Fruit fly (Drosophila melanogaster) whole organism, embryonic: Measurements from ENCODE around the gene Pdcd4.

ENCODE experiments used
- CG10959 ChIP-seq: fragments of 200-800 bp; sonication (Bioruptor generic); IDR thresholded peaks from 2 replicates; pipeline ENCODE4 v1.3.6; 2022; ENCODE audit warnings: missing biosample characterization, missing genetic modification characterization
- CG11456 ChIP-seq: fragments of 200-800 bp; sonication (Bioruptor generic); IDR thresholded peaks from 3 replicates; pipeline ENCODE4 v1.3.6; 2022; ENCODE audit warnings: missing biosample characterization, missing genetic modification characterization
- CG11560 ChIP-seq: fragments of 200-800 bp; sonication (Bioruptor generic); IDR thresholded peaks from 3 replicates; pipeline ENCODE4 v1.3.6; 2022; ENCODE audit warnings: missing biosample characterization, missing genetic modification characterization
- CG12104 ChIP-seq: fragments of 200-800 bp; sonication (Bioruptor generic); optimal IDR thresholded peaks from 3 replicates; lab custom pipeline; 2016; ENCODE audit warnings: missing biosample characterization, missing genetic modification characterization
- CG12299 ChIP-seq: fragments of 200-800 bp; sonication (Bioruptor generic); optimal IDR thresholded peaks from 2 replicates; lab custom pipeline; 2018; ENCODE audit warnings: missing biosample characterization, mild to moderate bottlenecking, missing genetic modification characterization
- CG12659 ChIP-seq: fragments of 200-800 bp; sonication (Bioruptor generic); optimal IDR thresholded peaks from 3 replicates; lab custom pipeline; 2017; ENCODE audit warnings: mild to moderate bottlenecking, missing biosample characterization, missing genetic modification reagents, missing genetic modification characterization
- CG13296 ChIP-seq: fragments of 200-800 bp; sonication (Bioruptor generic); optimal IDR thresholded peaks from 3 replicates; lab custom pipeline; 2018; ENCODE audit warnings: missing biosample characterization, mild to moderate bottlenecking, missing genetic modification characterization
- CG13424 ChIP-seq: fragments of 200-800 bp; sonication (Bioruptor generic); optimal IDR thresholded peaks from 2 replicates; lab custom pipeline; 2019; ENCODE audit warnings: missing biosample characterization, mild to moderate bottlenecking, missing genetic modification characterization, moderate library complexity
- CG14441 ChIP-seq: fragments of 200-800 bp; sonication (Bioruptor generic); IDR thresholded peaks from 2 replicates; pipeline ENCODE4 v1.3.6; 2022; ENCODE audit warnings: missing biosample characterization, missing genetic modification characterization
- CG17328 ChIP-seq: fragments of 200-800 bp; sonication (Bioruptor generic); IDR thresholded peaks from 2 replicates; pipeline ENCODE4 v1.3.6; 2022; ENCODE audit warnings: missing biosample characterization, missing genetic modification characterization
- CG18764 ChIP-seq: fragments of 200-800 bp; sonication (Bioruptor generic); optimal IDR thresholded peaks from 3 replicates; lab custom pipeline; 2016; ENCODE audit warnings: missing biosample characterization, missing genetic modification characterization
- CG3163 ChIP-seq: fragments of 200-800 bp; sonication (Bioruptor generic); optimal IDR thresholded peaks from 3 replicates; lab custom pipeline; 2016; ENCODE audit warnings: missing biosample characterization, missing genetic modification characterization
- CG32532 ChIP-seq: fragments of 200-800 bp; sonication (Bioruptor generic); IDR thresholded peaks from 2 replicates; pipeline ENCODE4 v1.3.6; 2022; ENCODE audit warnings: missing biosample characterization, missing genetic modification characterization
- CG4328 ChIP-seq: fragments of 200-800 bp; sonication (Bioruptor generic); optimal IDR thresholded peaks from 3 replicates; lab custom pipeline; 2017; ENCODE audit warnings: missing biosample characterization, missing genetic modification reagents, missing genetic modification characterization
- CG9437 ChIP-seq: fragments of 200-800 bp; sonication (Bioruptor generic); optimal IDR thresholded peaks from 2 replicates; lab custom pipeline; 2018; ENCODE audit warnings: missing biosample characterization, mild to moderate bottlenecking, missing genetic modification characterization
- CG9727 ChIP-seq: fragments of 200-800 bp; sonication (Bioruptor generic); optimal IDR thresholded peaks from 3 replicates; lab custom pipeline; 2017; ENCODE audit warnings: missing biosample characterization, mild to moderate bottlenecking, missing genetic modification characterization
- Camta ChIP-seq: fragments of 200-800 bp; sonication (Bioruptor generic); optimal IDR thresholded peaks from 2 replicates; lab custom pipeline; 2016; ENCODE audit warnings: missing biosample characterization, missing genetic modification characterization
- Chrac-16 ChIP-seq: fragments of 200-800 bp; sonication (Bioruptor generic); optimal IDR thresholded peaks from 3 replicates; lab custom pipeline; 2016; ENCODE audit warnings: missing biosample characterization, missing genetic modification characterization
- D19A ChIP-seq: fragments of 200-800 bp; optimal IDR thresholded peaks from 3 replicates; lab custom pipeline; 2019; ENCODE audit warnings: missing biosample characterization, mild to moderate bottlenecking, missing genetic modification characterization, moderate library complexity
- D19B ChIP-seq: fragments of 200-800 bp; sonication (Bioruptor generic); optimal IDR thresholded peaks from 2 replicates; lab custom pipeline; 2017; ENCODE audit warnings: missing biosample characterization, mild to moderate bottlenecking, missing genetic modification characterization
- Dek ChIP-seq: fragments of 200-800 bp; sonication (Bioruptor generic); optimal IDR thresholded peaks from 3 replicates; lab custom pipeline; 2019; ENCODE audit warnings: missing biosample characterization, mild to moderate bottlenecking, missing genetic modification characterization, moderate library complexity
- E2f1 ChIP-seq: fragments of 200-800 bp; sonication (Bioruptor generic); IDR thresholded peaks from 2 replicates; pipeline ENCODE4 v1.3.6; 2022; ENCODE audit warnings: missing biosample characterization, missing genetic modification characterization
- E2f2 ChIP-seq: fragments of 200-800 bp; sonication (Bioruptor generic); IDR thresholded peaks from 2 replicates; pipeline ENCODE4 v1.3.6; 2022; ENCODE audit warnings: missing biosample characterization, missing genetic modification characterization
- Ets65A ChIP-seq: fragments of 200-800 bp; sonication (Bioruptor generic); peaks from one replicate; lab custom pipeline; 2016; ENCODE audit warnings: missing biosample characterization, missing genetic modification characterization
- HLH54F ChIP-seq: fragments of 200-800 bp; sonication (Bioruptor generic); optimal IDR thresholded peaks from 3 replicates; lab custom pipeline; 2016; ENCODE audit warnings: missing biosample characterization, missing genetic modification characterization
- Hey ChIP-seq: fragments of 200-800 bp; sonication (Bioruptor generic); optimal IDR thresholded peaks from 3 replicates; lab custom pipeline; 2018; ENCODE audit warnings: missing biosample characterization, mild to moderate bottlenecking, missing genetic modification characterization
- HmgZ ChIP-seq: fragments of 200-800 bp; sonication (Bioruptor generic); optimal IDR thresholded peaks from 2 replicates; lab custom pipeline; 2018; ENCODE audit warnings: missing biosample characterization, mild to moderate bottlenecking, missing genetic modification characterization
- MESR4 ChIP-seq: fragments of 200-800 bp; sonication (Bioruptor generic); optimal IDR thresholded peaks from 2 replicates; lab custom pipeline; 2018; ENCODE audit warnings: missing biosample characterization, mild to moderate bottlenecking, missing genetic modification characterization, moderate library complexity
- Mes4 ChIP-seq: fragments of 200-800 bp; sonication (Bioruptor generic); optimal IDR thresholded peaks from 2 replicates; lab custom pipeline; 2016; ENCODE audit warnings: missing biosample characterization, missing genetic modification characterization
- NFAT ChIP-seq: fragments of 200-800 bp; sonication (Bioruptor generic); IDR thresholded peaks from 2 replicates; pipeline ENCODE4 v1.3.6; 2022; ENCODE audit warnings: missing biosample characterization, missing genetic modification characterization
- Poxn ChIP-seq: fragments of 200-800 bp; sonication (Bioruptor generic); IDR thresholded peaks from 2 replicates; pipeline ENCODE4 v1.3.6; 2022; ENCODE audit warnings: missing biosample characterization, missing genetic modification characterization
- Usf ChIP-seq: fragments of 200-800 bp; sonication (Bioruptor generic); optimal IDR thresholded peaks from 2 replicates; lab custom pipeline; 2017; ENCODE audit warnings: missing genotype, missing biosample characterization, missing genetic modification characterization
- aop ChIP-seq: fragments of 200-800 bp; sonication (Bioruptor generic); IDR thresholded peaks from 2 replicates; pipeline ENCODE4 v1.3.6; 2022; ENCODE audit warnings: missing biosample characterization, missing genetic modification characterization
- ase ChIP-seq: fragments of 200-800 bp; sonication (Bioruptor generic); IDR thresholded peaks from 3 replicates; pipeline ENCODE4 v1.3.6; 2022; ENCODE audit warnings: missing biosample characterization, missing genetic modification characterization
- az2 ChIP-seq: fragments of 200-800 bp; sonication (Bioruptor generic); optimal IDR thresholded peaks from 3 replicates; lab custom pipeline; 2016; ENCODE audit warnings: missing biosample characterization, missing genetic modification characterization
- croc ChIP-seq: fragments of 200-800 bp; sonication (Bioruptor generic); conservative IDR thresholded peaks from 3 replicates; pipeline ENCODE4 v1.3.6; 2022; ENCODE audit warnings: missing biosample characterization, missing genetic modification characterization
- dan ChIP-seq: fragments of 200-800 bp; sonication (Bioruptor generic); IDR thresholded peaks from 2 replicates; pipeline ENCODE4 v1.3.6; 2022; ENCODE audit warnings: missing biosample characterization, missing genetic modification characterization
- dimm ChIP-seq: fragments of 200-800 bp; sonication (Bioruptor generic); IDR thresholded peaks from 2 replicates; pipeline ENCODE4 v1.3.6; 2022; ENCODE audit warnings: missing biosample characterization, missing genetic modification characterization
- inv ChIP-seq: fragments of 200-800 bp; sonication (Bioruptor generic); IDR thresholded peaks from 2 replicates; pipeline ENCODE4 v1.3.6; 2022; ENCODE audit warnings: missing biosample characterization, missing genetic modification characterization; ENCODE audit not compliant: partially characterized antibody
- lab ChIP-seq: fragments of 200-800 bp; sonication (Bioruptor generic); optimal IDR thresholded peaks from 3 replicates; lab custom pipeline; 2017; ENCODE audit warnings: missing biosample characterization, missing genetic modification characterization, mild to moderate bottlenecking, moderate library complexity, missing genetic modification reagents
- org-1 ChIP-seq: fragments of 200-800 bp; sonication (Bioruptor generic); optimal IDR thresholded peaks from 2 replicates; lab custom pipeline; 2017; ENCODE audit warnings: missing biosample characterization, missing genetic modification characterization
- p53 ChIP-seq: fragments of 200-800 bp; sonication (Bioruptor generic); optimal IDR thresholded peaks from 2 replicates; lab custom pipeline; 2016; ENCODE audit warnings: missing biosample characterization, missing genetic modification characterization
- pfk ChIP-seq: fragments of 200-800 bp; sonication (Bioruptor generic); optimal IDR thresholded peaks from 2 replicates; lab custom pipeline; 2018; ENCODE audit warnings: missing biosample characterization, mild to moderate bottlenecking, missing genetic modification characterization, moderate library complexity
- pnt ChIP-seq: fragments of 200-800 bp; sonication (Bioruptor generic); optimal IDR thresholded peaks from 3 replicates; lab custom pipeline; 2016; ENCODE audit warnings: missing biosample characterization, missing genetic modification characterization
- pzg ChIP-seq: fragments of 200-800 bp; sonication (Bioruptor generic); optimal IDR thresholded peaks from 3 replicates; lab custom pipeline; 2018; ENCODE audit warnings: missing biosample characterization, mild to moderate bottlenecking, missing genetic modification characterization, moderate library complexity
- rib ChIP-seq: fragments of 200-800 bp; sonication (Bioruptor generic); IDR thresholded peaks from 2 replicates; pipeline ENCODE4 v1.3.6; 2022; ENCODE audit warnings: missing biosample characterization, missing genetic modification characterization
- run ChIP-seq: fragments of 200-800 bp; sonication (Bioruptor generic); optimal IDR thresholded peaks from 3 replicates; lab custom pipeline; 2018; ENCODE audit warnings: missing biosample characterization, mild to moderate bottlenecking, missing genetic modification characterization
- seq ChIP-seq: fragments of 200-800 bp; sonication (Bioruptor generic); IDR thresholded peaks from 2 replicates; pipeline ENCODE4 v1.3.6; 2022; ENCODE audit warnings: missing biosample characterization, missing genetic modification characterization
- unpg ChIP-seq: fragments of 200-800 bp; sonication (Bioruptor generic); optimal IDR thresholded peaks from 3 replicates; lab custom pipeline; 2018; ENCODE audit warnings: missing biosample characterization, mild to moderate bottlenecking, missing genetic modification characterization, moderate library complexity
- usp ChIP-seq: fragments of >200 bp; optimal IDR thresholded peaks from 2 replicates; lab custom pipeline; 2017; ENCODE audit warnings: missing biosample characterization, missing genetic modification characterization
- zfh1 ChIP-seq: fragments of 200-800 bp; sonication (Bioruptor generic); IDR thresholded peaks from 3 replicates; pipeline ENCODE4 v1.3.6; 2022; ENCODE audit warnings: missing biosample characterization, missing genetic modification characterization

The Pdcd4 gene

dm6 chrX:13764397-13765119 is 9.4 kb upstream of the Pdcd4 start:
- TF ChIP-seq az2 (GFP tag; lab: Kevin White, UChicago) (peak; percentile 47), croc (GFP tag; lab: Robert Waterston, UW) (no peak), ase (GFP tag; lab: Robert Waterston, UW) (peak; percentile 33; the same call in 1 of the 3 replicates), CG10959 (peak; percentile 31; the same call in 1 of the 2 replicates), Hey (no peak), Camta (GFP tag; lab: Kevin White, UChicago) (no peak), CG12299 (tag; lab: Kevin White, UChicago) (no peak), CG14441 (GFP tag; lab: Robert Waterston, UW) (peak; percentile 57), E2f1 (GFP tag; lab: Robert Waterston, UW) (no peak), HmgZ (tag; lab: Kevin White, UChicago) (peak; percentile 8), Usf (no peak), dimm (no peak), seq (GFP tag; lab: Robert Waterston, UW) (no peak), CG18764 (GFP tag; lab: Kevin White, UChicago) (no peak), NFAT (GFP tag; lab: Robert Waterston, UW) (no peak), D19A (tag; lab: Kevin White, UChicago) (peak; percentile 46), CG11560 (tag; lab: Robert Waterston, UW) (no peak), CG32532 (GFP tag; lab: Robert Waterston, UW) (no peak; the same call in 1 of the 2 replicates), lab (GFP tag; lab: Kevin White, UChicago) (peak; percentile 55), CG3163 (GFP tag; lab: Kevin White, UChicago) (no peak), pfk (GFP tag; lab: Kevin White, UChicago) (no peak), org-1 (GFP tag; lab: Kevin White, UChicago) (no peak), E2f2 (GFP tag; lab: Robert Waterston, UW) (peak; percentile 43; the same call in 1 of the 2 replicates), CG11456 (0 out of 3 replicates have a peak, but pooled peaks have one; percentile 38), run (tag; lab: Kevin White, UChicago) (peak; percentile 50), Poxn (GFP tag; lab: Robert Waterston, UW) (no peak), aop (GFP tag; lab: Robert Waterston, UW) (no peak), p53 (GFP tag; lab: Kevin White, UChicago) (no peak), inv (GFP tag; lab: Robert Waterston, UW) (no peak), Mes4 (GFP tag; lab: Kevin White, UChicago) (no peak), pzg (GFP tag; lab: Kevin White, UChicago) (no peak), Chrac-16 (GFP tag; lab: Kevin White, UChicago) (peak; percentile 15), zfh1 (GFP tag; lab: Robert Waterston, UW) (0 out of 3 replicates have a peak, but pooled peaks have one; percentile 5), D19B (GFP tag; lab: Kevin White, UChicago) (peak; percentile 8), Dek (tag; lab: Kevin White, UChicago) (peak; percentile 3), HLH54F (GFP tag; lab: Kevin White, UChicago) (no peak), dan (GFP tag; lab: Robert Waterston, UW) (no peak), CG12104 (GFP tag; lab: Kevin White, UChicago) (no peak), unpg (GFP tag; lab: Kevin White, UChicago) (peak; percentile 62), CG13296 (GFP tag; lab: Kevin White, UChicago) (peak; percentile 39), CG9727 (GFP tag; lab: Kevin White, UChicago) (peak; percentile 27), rib (GFP tag; lab: Robert Waterston, UW) (no peak), MESR4 (GFP tag; lab: Kevin White, UChicago) (no peak), CG4328 (no peak), CG13424 (tag; lab: Kevin White, UChicago) (peak; percentile 60), CG17328 (GFP tag; lab: Robert Waterston, UW) (peak; percentile 61), Ets65A (GFP tag; lab: Kevin White, UChicago) (no peak), pnt (no peak), usp (GFP tag; lab: Kevin White, UChicago) (no peak), CG12659 (GFP tag; lab: Kevin White, UChicago) (peak; percentile 38), CG9437 (GFP tag; lab: Kevin White, UChicago) (peak; percentile 39)
